Fruit fly (Drosophila melanogaster) whole organism, embryonic: ENCODE data around the gene Rab23.

Source experiments
- ATbp ChIP-seq: fragments of 200-800 bp; sonication (Bioruptor generic); optimal IDR thresholded peaks from 2 replicates; lab custom pipeline; 2017; ENCODE audit warnings: missing biosample characterization, mild to moderate bottlenecking, missing genetic modification characterization, missing genetic modification reagents
- B-H1 ChIP-seq: fragments of 200-800 bp; sonication (Bioruptor generic); IDR thresholded peaks from 3 replicates; pipeline ENCODE4 v1.3.6; 2022; ENCODE audit warnings: missing biosample characterization, missing genetic modification characterization
- BtbVII ChIP-seq: fragments of 200-800 bp; sonication (Bioruptor generic); optimal IDR thresholded peaks from 3 replicates; lab custom pipeline; 2017; ENCODE audit warnings: missing biosample characterization, mild to moderate bottlenecking, missing genetic modification characterization
- CG10267 ChIP-seq: fragments of 200-800 bp; sonication (Bioruptor generic); optimal IDR thresholded peaks from 2 replicates; lab custom pipeline; 2018; ENCODE audit warnings: missing biosample characterization, mild to moderate bottlenecking, missing genetic modification characterization, moderate library complexity
- CG10274 ChIP-seq: fragments of 200-800 bp; sonication (Bioruptor generic); optimal IDR thresholded peaks from 3 replicates; lab custom pipeline; 2017; ENCODE audit warnings: missing biosample characterization, mild to moderate bottlenecking, missing genetic modification characterization
- CG10366 ChIP-seq: fragments of 200-800 bp; sonication (Bioruptor generic); IDR thresholded peaks from 2 replicates; pipeline ENCODE4 v1.3.6; 2022; ENCODE audit warnings: missing biosample characterization, missing genetic modification characterization
- CG11398 ChIP-seq: fragments of 200-800 bp; sonication (Bioruptor generic); optimal IDR thresholded peaks from 2 replicates; lab custom pipeline; 2016; ENCODE audit warnings: missing biosample characterization, missing genetic modification characterization
- CG12236 ChIP-seq: fragments of 200-800 bp; sonication (Bioruptor generic); optimal IDR thresholded peaks from 2 replicates; lab custom pipeline; 2016; ENCODE audit warnings: missing biosample characterization, missing genetic modification characterization
- CG14710 ChIP-seq: fragments of 200-800 bp; sonication (Bioruptor generic); optimal IDR thresholded peaks from 3 replicates; lab custom pipeline; 2019; ENCODE audit warnings: missing biosample characterization, mild to moderate bottlenecking, missing genetic modification characterization, moderate library complexity
- CG15073 ChIP-seq: fragments of 200-800 bp; sonication (Bioruptor generic); optimal IDR thresholded peaks from 2 replicates; lab custom pipeline; 2016; ENCODE audit warnings: missing biosample characterization, missing genetic modification characterization
- CG18262 ChIP-seq: fragments of 200-800 bp; optimal IDR thresholded peaks from 3 replicates; lab custom pipeline; 2019; ENCODE audit warnings: missing biosample characterization, mild to moderate bottlenecking, missing genetic modification characterization, moderate library complexity
- CG2116 ChIP-seq: fragments of 200-800 bp; sonication (Bioruptor generic); optimal IDR thresholded peaks from 3 replicates; lab custom pipeline; 2018; ENCODE audit warnings: missing biosample characterization, mild to moderate bottlenecking, missing genetic modification characterization
- CG30020 ChIP-seq: fragments of 200-800 bp; optimal IDR thresholded peaks from 2 replicates; lab custom pipeline; 2019; ENCODE audit warnings: missing biosample characterization, mild to moderate bottlenecking, missing genetic modification characterization, moderate library complexity
- CG3065 ChIP-seq: fragments of 200-800 bp; sonication (Bioruptor generic); optimal IDR thresholded peaks from 2 replicates; lab custom pipeline; 2016; ENCODE audit warnings: missing biosample characterization, missing genetic modification characterization
- CG32772 ChIP-seq: fragments of 200-800 bp; sonication (Bioruptor generic); IDR thresholded peaks from 2 replicates; pipeline ENCODE4 v1.3.6; 2022; ENCODE audit warnings: missing biosample characterization, missing genetic modification characterization
- CG3838 ChIP-seq: fragments of 200-800 bp; sonication (Bioruptor generic); optimal IDR thresholded peaks from 3 replicates; lab custom pipeline; 2016; ENCODE audit warnings: missing biosample characterization, missing genetic modification characterization
- CG3847 ChIP-seq: fragments of 200-800 bp; sonication (Bioruptor generic); IDR thresholded peaks from 2 replicates; pipeline ENCODE4 v1.3.6; 2022; ENCODE audit warnings: missing biosample characterization, missing genetic modification characterization
- CG4424 ChIP-seq: fragments of 200-800 bp; sonication (Bioruptor generic); optimal IDR thresholded peaks from 3 replicates; lab custom pipeline; 2016; ENCODE audit warnings: missing biosample characterization, missing genetic modification characterization
- CG6813 ChIP-seq: fragments of 200-800 bp; sonication (Bioruptor generic); optimal IDR thresholded peaks from 2 replicates; lab custom pipeline; 2017; ENCODE audit warnings: missing biosample characterization, missing genetic modification characterization, mild to moderate bottlenecking, moderate library complexity, missing genetic modification reagents
- CG7839 ChIP-seq: fragments of 200-800 bp; sonication (Bioruptor generic); optimal IDR thresholded peaks from 3 replicates; lab custom pipeline; 2018; ENCODE audit warnings: missing biosample characterization, mild to moderate bottlenecking, missing genetic modification characterization, moderate library complexity
- CG7987 ChIP-seq: fragments of 200-800 bp; sonication (Bioruptor generic); optimal IDR thresholded peaks from 2 replicates; lab custom pipeline; 2018; ENCODE audit warnings: missing biosample characterization, mild to moderate bottlenecking, missing genetic modification characterization, moderate library complexity
- D ChIP-seq, 2 experiments: fragments of 200-800 bp in 1 of 2; fragments of >200 bp in 1 of 2; sonication (Bioruptor generic) in 1 of 2; optimal IDR thresholded peaks; 2 replicates in 1 of 2; 3 replicates in 1 of 2; lab custom pipeline; 2017; ENCODE audit warnings: mild to moderate bottlenecking in 1 of 2, missing biosample characterization in 1 of 2, missing genetic modification characterization in 1 of 2, missing genetic modification reagents in 1 of 2
- E2f1 ChIP-seq: fragments of 200-800 bp; sonication (Bioruptor generic); IDR thresholded peaks from 2 replicates; pipeline ENCODE4 v1.3.6; 2022; ENCODE audit warnings: missing biosample characterization, missing genetic modification characterization
- GATAe ChIP-seq: fragments of 200-800 bp; sonication (Bioruptor generic); conservative IDR thresholded peaks from 2 replicates; pipeline ENCODE4 v1.3.6; 2022; ENCODE audit warnings: missing biosample characterization, missing genetic modification characterization
- HLH3B ChIP-seq: fragments of 200-800 bp; sonication (Bioruptor generic); IDR thresholded peaks from 2 replicates; pipeline ENCODE4 v1.3.6; 2022; ENCODE audit warnings: missing biosample characterization, missing genetic modification characterization
- HmgD ChIP-seq: fragments of 200-800 bp; sonication (Bioruptor generic); optimal IDR thresholded peaks from 3 replicates; lab custom pipeline; 2016; ENCODE audit warnings: missing biosample characterization, missing genetic modification characterization
- Hr3 ChIP-seq: fragments of 200-800 bp; sonication (Bioruptor generic); optimal IDR thresholded peaks from 3 replicates; lab custom pipeline; 2016; ENCODE audit warnings: missing biosample characterization, missing genetic modification characterization
- Jarid2 ChIP-seq: fragments of 200-800 bp; sonication (Bioruptor generic); optimal IDR thresholded peaks from 3 replicates; lab custom pipeline; 2017; ENCODE audit warnings: mild to moderate bottlenecking, missing biosample characterization, missing genetic modification reagents, missing genetic modification characterization
- Lhr ChIP-seq: fragments of 200-800 bp; sonication (Bioruptor generic); optimal IDR thresholded peaks from 3 replicates; lab custom pipeline; 2017; ENCODE audit warnings: mild to moderate bottlenecking, missing biosample characterization, missing genetic modification reagents, missing genetic modification characterization
- MESR4 ChIP-seq: fragments of 200-800 bp; sonication (Bioruptor generic); optimal IDR thresholded peaks from 2 replicates; lab custom pipeline; 2018; ENCODE audit warnings: missing biosample characterization, mild to moderate bottlenecking, missing genetic modification characterization, moderate library complexity
- NFAT ChIP-seq: fragments of 200-800 bp; sonication (Bioruptor generic); IDR thresholded peaks from 2 replicates; pipeline ENCODE4 v1.3.6; 2022; ENCODE audit warnings: missing biosample characterization, missing genetic modification characterization
- Neu2 ChIP-seq: fragments of 200-800 bp; sonication (Bioruptor generic); optimal IDR thresholded peaks from 3 replicates; lab custom pipeline; 2016; ENCODE audit warnings: missing biosample characterization, missing genetic modification characterization, borderline replicate concordance
- Nf-YB ChIP-seq: fragments of 200-800 bp; sonication (Bioruptor generic); optimal IDR thresholded peaks from 3 replicates; lab custom pipeline; 2019; ENCODE audit warnings: missing biosample characterization, mild to moderate bottlenecking, missing genetic modification characterization, moderate library complexity
- TFAM ChIP-seq: fragments of 200-800 bp; sonication (Bioruptor generic); optimal IDR thresholded peaks from 2 replicates; lab custom pipeline; 2017; ENCODE audit warnings: missing biosample characterization, missing genetic modification characterization, inconsistent platforms
- bab2 ChIP-seq: fragments of 200-800 bp; sonication (Bioruptor generic); optimal IDR thresholded peaks from 2 replicates; lab custom pipeline; 2016; ENCODE audit warnings: missing biosample characterization, missing genetic modification characterization
- bbx ChIP-seq: fragments of 200-800 bp; sonication (Bioruptor generic); IDR thresholded peaks from 2 replicates; pipeline ENCODE4 v1.3.6; 2022; ENCODE audit warnings: missing biosample characterization, missing genetic modification characterization; ENCODE audit not compliant: partially characterized antibody
- bcd ChIP-seq: fragments of 200-800 bp; sonication (Bioruptor generic); optimal IDR thresholded peaks from 2 replicates; lab custom pipeline; 2017; ENCODE audit warnings: missing biosample characterization, mild to moderate bottlenecking, missing genetic modification characterization
- chm ChIP-seq: fragments of 200-800 bp; sonication (Bioruptor generic); IDR thresholded peaks from 2 replicates; pipeline ENCODE4 v1.3.6; 2022; ENCODE audit warnings: missing biosample characterization, missing genetic modification characterization
- dan ChIP-seq: fragments of 200-800 bp; sonication (Bioruptor generic); IDR thresholded peaks from 2 replicates; pipeline ENCODE4 v1.3.6; 2022; ENCODE audit warnings: missing biosample characterization, missing genetic modification characterization
- dpn ChIP-seq, 2 experiments: fragments of 200-800 bp; sonication (Bioruptor generic); optimal IDR thresholded peaks; 3 replicates each; lab custom pipeline; 2016; ENCODE audit warnings: missing biosample characterization in 2 of 2, missing genetic modification characterization in 2 of 2
- exex ChIP-seq: fragments of 200-800 bp; sonication (Bioruptor generic); optimal IDR thresholded peaks from 4 replicates; lab custom pipeline; 2018; ENCODE audit warnings: missing biosample characterization, mild to moderate bottlenecking, missing genetic modification characterization, moderate library complexity
- fd102C ChIP-seq: fragments of 200-800 bp; sonication (Bioruptor generic); optimal IDR thresholded peaks from 2 replicates; lab custom pipeline; 2018; ENCODE audit warnings: missing biosample characterization, mild to moderate bottlenecking, missing genetic modification characterization, moderate library complexity
- fd64A ChIP-seq: fragments of 200-800 bp; sonication (Bioruptor generic); optimal IDR thresholded peaks from 3 replicates; lab custom pipeline; 2018; ENCODE audit warnings: missing biosample characterization, mild to moderate bottlenecking, missing genetic modification characterization
- mam ChIP-seq: fragments of 200-800 bp; sonication (Bioruptor generic); optimal IDR thresholded peaks from 3 replicates; lab custom pipeline; 2016; ENCODE audit warnings: missing biosample characterization, missing genetic modification characterization
- p53 ChIP-seq: fragments of 200-800 bp; sonication (Bioruptor generic); optimal IDR thresholded peaks from 2 replicates; lab custom pipeline; 2016; ENCODE audit warnings: missing biosample characterization, missing genetic modification characterization
- pb ChIP-seq: fragments of 200-800 bp; sonication (Bioruptor generic); optimal IDR thresholded peaks from 3 replicates; lab custom pipeline; 2016; ENCODE audit warnings: missing biosample characterization, missing genetic modification characterization
- pzg ChIP-seq: fragments of 200-800 bp; sonication (Bioruptor generic); optimal IDR thresholded peaks from 3 replicates; lab custom pipeline; 2018; ENCODE audit warnings: missing biosample characterization, mild to moderate bottlenecking, missing genetic modification characterization, moderate library complexity
- ro ChIP-seq: fragments of 200-800 bp; sonication (Bioruptor generic); IDR thresholded peaks from 2 replicates; pipeline ENCODE4 v1.3.6; 2022; ENCODE audit warnings: missing biosample characterization, missing genetic modification characterization
- slbo ChIP-seq: fragments of 200-800 bp; sonication (Bioruptor generic); IDR thresholded peaks from 2 replicates; pipeline ENCODE4 v1.3.6; 2022; ENCODE audit warnings: missing biosample characterization, missing genetic modification characterization

The Rab23 gene

dm6 chr3R:5705469-5706067 is 20.3 kb upstream of the Rab23 start (continued):
- TF ChIP-seq CG10267 (tag; lab: Kevin White, UChicago) (peak; percentile 70), CG7987 (GFP tag; lab: Kevin White, UChicago) (peak; percentile 92), Hr3 (peak; percentile 45), p53 (GFP tag; lab: Kevin White, UChicago) (no peak), chm (GFP tag; lab: Robert Waterston, UW) (no peak), Lhr (peak; percentile 6), B-H1 (no peak), exex (no peak), CG30020 (tag; lab: Kevin White, UChicago) (peak; percentile 18), CG18262 (tag; lab: Kevin White, UChicago) (peak; percentile 86), MESR4 (GFP tag; lab: Kevin White, UChicago) (no peak), HmgD (GFP tag; lab: Kevin White, UChicago) (no peak), ATbp (GFP tag; lab: Kevin White, UChicago) (peak; percentile 56), CG11398 (GFP tag; lab: Kevin White, UChicago) (peak; percentile 8), CG10366 (GFP tag; lab: Robert Waterston, UW) (peak; percentile 17; the same call in 1 of the 2 replicates), CG3847 (peak; percentile 27; the same call in 1 of the 2 replicates), CG14710 (tag; lab: Kevin White, UChicago) (no peak), pb (GFP tag; lab: Kevin White, UChicago) (no peak), HLH3B (GFP tag; lab: Robert Waterston, UW) (0 out of 2 replicates have a peak, but pooled peaks have one; percentile 33), CG15073 (GFP tag; lab: Kevin White, UChicago) (no peak), CG4424 (GFP tag; lab: Kevin White, UChicago) (peak; percentile 64), CG3065 (GFP tag; lab: Kevin White, UChicago) (no peak), Jarid2 (GFP tag; lab: Kevin White, UChicago) (no peak), pzg (GFP tag; lab: Kevin White, UChicago) (no peak), bbx (no peak), TFAM (GFP tag; lab: Kevin White, UChicago) (no peak), E2f1 (GFP tag; lab: Robert Waterston, UW) (peak; percentile 29; the same call in 1 of the 2 replicates), bcd (GFP tag; lab: Kevin White, UChicago) (peak; percentile 63), fd64A (GFP tag; lab: Kevin White, UChicago) (peak; percentile 55), CG6813 (peak; percentile 52), Neu2 (no peak), CG2116 (GFP tag; lab: Kevin White, UChicago) (peak; percentile 0), Nf-YB (GFP tag; lab: Kevin White, UChicago) (peak; percentile 53), NFAT (no peak), GATAe (GFP tag; lab: Robert Waterston, UW) (no peak), fd102C (GFP tag; lab: Kevin White, UChicago) (no peak), CG3838 (GFP tag; lab: Kevin White, UChicago) (no peak), dan (GFP tag; lab: Robert Waterston, UW) (no peak), BtbVII (GFP tag; lab: Kevin White, UChicago) (peak; percentile 46), CG10274 (peak; percentile 19), CG7839 (tag; lab: Kevin White, UChicago) (peak; percentile 74), ro (GFP tag; lab: Robert Waterston, UW) (no peak), bab2 (GFP tag; lab: Kevin White, UChicago) (peak; percentile 3), CG32772 (GFP tag; lab: Robert Waterston, UW) (peak; percentile 12; the same call in 1 of the 2 replicates), slbo (GFP tag; lab: Robert Waterston, UW) (peak; percentile 22; the same call in 1 of the 2 replicates), D (optimal IDR thresholded peaks at IDR 0.05; lab: Kevin White, UChicago) (no peak), D (GFP tag; optimal IDR thresholded peaks at IDR 0.05; lab: Kevin White, UChicago) (peak; percentile 68), mam (GFP tag; lab: Kevin White, UChicago) (peak; percentile 36), CG12236 (GFP tag; lab: Kevin White, UChicago) (no peak), dpn (GFP tag; optimal IDR thresholded peaks at IDR 0.05; lab: Kevin White, UChicago) (peak; percentile 54 to 55)
